Worm (Caenorhabditis elegans) whole organism, L4/young adult: ENCODE data around the gene T03G11.9.

Experiments
- W03F9.2 ChIP-seq: fragments of 150-350 bp; optimal IDR thresholded peaks from 2 replicates; lab custom pipeline; 2014; ENCODE audit warnings: missing biosample characterization, missing genetic modification characterization
- dao-5 ChIP-seq: sonication (generic microtip); optimal IDR thresholded peaks from 2 replicates; lab custom pipeline; 2016; ENCODE audit warnings: missing genotype, missing genetic modification characterization, moderate library complexity, missing compliant biosample characterization
- him-1 ChIP-seq: sonication (generic microtip); optimal IDR thresholded peaks from 2 replicates; lab custom pipeline; 2016; ENCODE audit warnings: missing genotype, missing genetic modification reagents, missing genetic modification characterization, missing compliant biosample characterization

DNA sequence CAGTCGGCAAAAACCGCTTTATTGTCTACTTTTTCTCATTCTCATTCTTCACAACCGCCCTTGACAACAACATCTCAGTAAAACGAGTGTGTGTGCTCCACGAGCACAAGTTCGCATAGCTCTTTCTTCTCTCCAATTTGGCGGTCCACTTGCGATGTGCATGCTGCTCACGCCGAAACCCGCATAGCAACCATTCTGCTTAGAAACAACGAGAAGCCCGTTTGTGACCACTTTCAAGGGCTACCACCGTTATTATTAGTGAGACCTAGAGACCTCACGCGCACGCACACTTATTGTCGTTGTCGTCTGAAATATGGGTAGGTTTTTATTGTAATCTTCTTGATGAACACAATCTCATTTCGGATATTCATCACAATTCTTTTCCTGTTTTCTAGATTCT is 9.8 kb upstream of the T03G11.9 start, which contains the start of gene zchc-1A:
- TF ChIP-seq dao-5: no peak
- TF ChIP-seq him-1 (tag; lab: Kevin White, UChicago): no peak
- TF ChIP-seq W03F9.2: no peak
